Worm (Caenorhabditis elegans): ENCODE data around the gene T19D2.13.
A peak's percentile ranks its signal among the peaks of the same experiment; 100 is the strongest.

T19D2.13 gene

DNA sequence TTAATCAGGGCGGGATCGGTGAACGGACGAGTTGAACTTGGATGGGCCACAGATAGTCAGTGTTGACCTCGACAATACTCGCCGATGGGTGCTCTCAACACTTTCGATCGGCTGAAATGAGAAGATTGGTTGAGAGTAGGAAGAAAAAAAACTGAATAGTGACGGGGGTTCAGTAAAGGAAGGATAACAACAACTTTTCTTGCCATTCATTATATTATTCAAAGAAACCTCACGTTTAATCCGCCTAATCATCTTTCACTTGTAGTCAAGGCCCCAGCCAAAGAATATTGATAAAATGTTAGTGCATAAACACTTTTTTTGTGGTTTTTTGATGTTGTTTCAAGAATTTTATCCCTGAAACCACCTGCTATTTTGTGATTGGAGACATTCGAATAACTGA is at the start of gene T19D2.13:
Gene T19D2.13, minus strand, starts transcription at position 101 of the 400 bp plus-strand sequence.
- TF ChIP-seq W03F9.2 (tag; optimal IDR thresholded peaks at IDR 0.05) = no peak
- no peak for TF ChIP-seq him-1 (tag; optimal IDR thresholded peaks at IDR 0.05)
- TF ChIP-seq dao-5 (tag; optimal IDR thresholded peaks at IDR 0.05) = no peak

DNA sequence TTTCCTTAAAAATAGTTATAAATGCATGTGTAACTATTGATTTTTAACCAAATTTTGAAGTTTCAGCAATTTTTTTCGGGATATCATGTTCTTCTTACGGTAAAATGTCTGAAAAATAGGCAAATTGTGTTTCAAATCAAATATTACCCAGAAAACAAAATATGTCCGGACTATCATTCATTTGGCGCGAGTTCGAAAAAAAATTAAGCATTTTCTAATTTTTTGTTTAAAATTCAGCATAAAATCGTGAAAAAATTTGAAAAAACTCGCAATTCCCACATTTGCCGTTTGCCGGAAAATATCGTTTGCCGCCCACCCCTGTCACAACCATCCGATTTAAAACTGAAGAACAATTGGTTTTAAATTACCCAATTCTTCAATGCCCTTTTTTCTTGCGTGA is 49.5 kb upstream of the T19D2.13 start:
- no peak for TF ChIP-seq dao-5 (tag; optimal IDR thresholded peaks at IDR 0.05)
- no peak for TF ChIP-seq W03F9.2 (tag; optimal IDR thresholded peaks at IDR 0.05)
- no peak for TF ChIP-seq him-1 (tag; optimal IDR thresholded peaks at IDR 0.05)

DNA sequence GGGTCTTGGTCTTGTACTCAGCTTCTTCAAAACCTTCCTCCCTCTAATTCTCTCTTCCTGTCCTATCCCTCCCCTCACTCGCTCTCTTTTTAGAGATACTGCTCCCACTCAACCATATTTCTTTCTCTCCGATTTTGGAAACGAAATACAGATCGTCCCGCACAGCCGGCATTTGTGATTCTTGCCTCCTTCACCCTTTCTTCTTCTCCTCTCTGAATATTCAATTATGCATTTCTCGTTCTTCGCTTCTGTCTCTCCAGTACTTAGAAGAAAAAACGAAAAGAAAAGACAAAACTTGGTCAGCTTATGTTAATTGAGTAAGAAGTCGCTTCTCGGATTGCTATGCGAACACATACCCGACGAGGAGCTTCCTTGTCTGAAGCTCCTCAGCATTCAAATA is 48.8 kb upstream of the T19D2.13 start:
- TF ChIP-seq W03F9.2 (tag; optimal IDR thresholded peaks at IDR 0.05) = no peak
- TF ChIP-seq him-1 (tag; optimal IDR thresholded peaks at IDR 0.05) = no peak
- no peak for TF ChIP-seq dao-5 (tag; optimal IDR thresholded peaks at IDR 0.05)

DNA sequence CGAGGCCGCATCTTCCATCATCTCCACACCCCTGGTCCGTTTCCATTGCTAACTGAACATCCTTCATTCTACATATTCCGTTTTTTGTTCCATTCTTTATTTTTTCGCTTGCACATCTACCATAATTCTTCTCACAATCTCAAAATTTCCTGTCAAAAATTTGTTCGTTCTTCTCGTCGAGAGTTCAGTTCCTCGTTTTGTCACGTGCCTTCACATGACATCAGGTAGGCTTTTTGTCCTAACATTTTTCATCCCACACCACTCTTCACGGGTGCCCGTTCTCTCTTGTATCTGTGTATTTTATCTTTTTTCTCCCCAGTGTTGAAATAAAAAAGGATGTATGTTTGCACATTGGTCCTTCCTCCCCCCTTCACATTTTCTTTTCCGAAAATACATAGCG is 48.3 kb upstream of the T19D2.13 start:
- TF ChIP-seq him-1 (tag; optimal IDR thresholded peaks at IDR 0.05) (no peak), W03F9.2 (tag; optimal IDR thresholded peaks at IDR 0.05) (no peak), dao-5 (tag; optimal IDR thresholded peaks at IDR 0.05) (no peak)

DNA sequence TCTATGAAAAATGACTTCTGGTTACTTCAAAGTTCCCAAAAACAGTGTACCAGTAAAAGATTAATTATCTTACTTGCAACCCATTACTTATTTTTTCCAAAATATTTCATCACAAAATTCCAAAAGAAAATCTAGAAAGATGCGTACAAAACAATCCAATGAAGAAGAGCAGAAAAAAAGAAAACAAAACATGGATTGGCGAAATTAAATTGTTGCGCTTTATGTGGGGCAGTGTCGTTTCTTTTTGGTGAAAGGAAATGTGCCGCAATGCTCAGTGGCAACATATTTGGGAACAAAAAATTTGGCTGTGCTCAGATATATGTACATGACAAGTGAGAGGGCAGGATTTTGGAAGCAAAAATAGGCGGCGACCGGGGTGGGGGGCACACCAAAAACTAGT is 46.4 kb upstream of the T19D2.13 start:
- TF ChIP-seq dao-5 (tag; optimal IDR thresholded peaks at IDR 0.05) (no peak), W03F9.2 (tag; optimal IDR thresholded peaks at IDR 0.05) (no peak), him-1 (tag; optimal IDR thresholded peaks at IDR 0.05) (no peak)

DNA sequence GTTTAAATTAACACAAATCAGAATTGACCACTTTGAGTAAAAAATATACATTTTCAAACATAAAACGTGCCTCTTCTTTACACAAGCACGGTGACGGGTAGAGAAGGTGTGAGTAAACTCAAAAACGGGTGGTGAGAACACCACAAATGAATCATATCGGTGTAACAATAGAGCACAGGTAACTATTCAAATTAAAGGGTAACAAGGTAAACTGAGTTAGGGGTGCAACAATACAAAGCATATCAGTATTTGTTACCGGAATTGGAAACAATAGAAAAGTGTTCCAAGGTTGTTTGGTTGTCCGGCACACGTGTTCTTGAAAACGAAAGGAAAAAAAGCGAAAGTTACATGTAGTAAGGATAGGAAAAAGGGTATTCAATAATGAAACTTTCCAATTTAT is 40.2 kb upstream of the T19D2.13 start:
- TF ChIP-seq W03F9.2 (tag; optimal IDR thresholded peaks at IDR 0.05) (no peak), dao-5 (tag; optimal IDR thresholded peaks at IDR 0.05) (no peak), him-1 (tag; optimal IDR thresholded peaks at IDR 0.05) (no peak)

DNA sequence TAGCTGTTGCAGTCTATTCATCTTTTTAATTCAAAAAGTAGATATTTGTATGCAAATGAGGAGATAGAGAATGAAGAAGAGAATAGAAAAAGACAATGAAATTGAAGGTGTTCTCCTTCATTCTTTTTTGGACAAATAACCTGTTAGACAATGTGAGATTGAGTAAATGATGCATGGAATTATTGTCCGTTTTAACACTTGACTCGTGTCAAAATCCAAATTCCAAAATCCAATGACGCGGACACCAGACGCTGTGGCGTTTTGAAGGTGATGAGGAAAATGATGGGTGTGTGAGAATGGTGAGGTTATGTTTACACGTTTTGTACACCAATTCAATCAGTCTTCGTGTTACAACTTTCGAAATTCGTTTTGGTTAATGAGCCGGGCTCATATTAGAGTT is 37.0 kb upstream of the T19D2.13 start:
- TF ChIP-seq W03F9.2 (tag; optimal IDR thresholded peaks at IDR 0.05) (no peak), dao-5 (tag; optimal IDR thresholded peaks at IDR 0.05) (no peak), him-1 (tag; optimal IDR thresholded peaks at IDR 0.05) (no peak)

DNA sequence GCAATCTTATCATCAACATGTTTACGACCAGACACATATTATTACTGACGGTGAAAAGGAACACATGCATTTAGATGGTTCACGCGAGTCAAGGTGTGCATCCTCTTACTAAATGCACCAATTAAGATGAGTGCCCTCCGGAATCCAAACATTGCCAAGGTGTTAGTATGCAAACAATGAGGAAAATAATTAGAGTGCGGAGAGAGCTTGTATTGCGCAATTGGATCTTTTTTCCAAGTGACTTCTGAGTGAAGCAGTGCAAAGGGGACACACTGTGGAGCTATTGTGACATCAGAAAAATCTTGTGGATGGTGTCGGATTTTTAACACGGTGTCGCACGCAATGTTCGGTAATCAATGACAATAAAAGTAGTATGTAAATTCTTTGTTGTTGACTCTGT is 35.1 kb upstream of the T19D2.13 start:
- no peak for TF ChIP-seq him-1 (tag; optimal IDR thresholded peaks at IDR 0.05)
- TF ChIP-seq dao-5 (tag; optimal IDR thresholded peaks at IDR 0.05) = no peak
- TF ChIP-seq W03F9.2 (tag; optimal IDR thresholded peaks at IDR 0.05) = no peak

DNA sequence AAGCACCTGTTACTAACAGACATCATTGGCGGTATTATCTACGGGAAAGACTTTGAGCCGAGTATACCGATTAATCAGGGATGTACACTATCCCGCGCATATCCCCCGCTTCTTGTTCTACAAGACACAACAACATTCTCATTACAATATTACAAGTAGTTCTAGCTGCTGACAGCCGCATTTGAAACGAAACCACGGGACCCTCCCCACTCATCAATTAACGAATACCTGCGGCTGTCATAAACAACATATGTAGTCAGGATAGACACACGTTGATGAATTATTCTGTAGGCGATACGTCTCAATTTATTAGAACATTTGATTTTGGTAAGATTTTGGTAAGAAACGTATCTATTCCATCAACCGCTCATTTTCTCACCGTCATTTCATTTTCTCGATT is 34.6 kb upstream of the T19D2.13 start:
- TF ChIP-seq him-1 (tag; optimal IDR thresholded peaks at IDR 0.05) = no peak
- no peak for TF ChIP-seq dao-5 (tag; optimal IDR thresholded peaks at IDR 0.05)
- no peak for TF ChIP-seq W03F9.2 (tag; optimal IDR thresholded peaks at IDR 0.05)

DNA sequence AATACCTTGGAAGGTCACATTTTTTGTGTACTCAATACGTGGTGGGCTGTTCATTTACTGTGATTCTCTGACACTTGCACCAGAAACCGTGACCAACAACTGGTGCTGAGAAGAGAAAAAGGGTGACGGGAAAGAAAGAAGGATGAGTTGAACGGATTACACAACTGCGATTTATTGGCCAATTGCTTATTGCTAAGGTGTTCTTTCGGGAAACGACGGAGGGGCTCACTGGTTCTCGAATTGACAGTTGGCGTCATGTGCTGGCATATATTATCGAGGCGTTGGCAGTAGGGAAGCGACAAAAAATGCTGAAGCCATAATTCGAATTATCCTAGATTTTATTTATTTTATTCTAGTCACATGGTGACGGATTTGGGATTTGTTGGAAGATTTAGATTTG is 32.0 kb upstream of the T19D2.13 start:
- no peak for TF ChIP-seq W03F9.2 (tag; optimal IDR thresholded peaks at IDR 0.05)
- TF ChIP-seq dao-5 (tag; optimal IDR thresholded peaks at IDR 0.05) = no peak
- no peak for TF ChIP-seq him-1 (tag; optimal IDR thresholded peaks at IDR 0.05)

DNA sequence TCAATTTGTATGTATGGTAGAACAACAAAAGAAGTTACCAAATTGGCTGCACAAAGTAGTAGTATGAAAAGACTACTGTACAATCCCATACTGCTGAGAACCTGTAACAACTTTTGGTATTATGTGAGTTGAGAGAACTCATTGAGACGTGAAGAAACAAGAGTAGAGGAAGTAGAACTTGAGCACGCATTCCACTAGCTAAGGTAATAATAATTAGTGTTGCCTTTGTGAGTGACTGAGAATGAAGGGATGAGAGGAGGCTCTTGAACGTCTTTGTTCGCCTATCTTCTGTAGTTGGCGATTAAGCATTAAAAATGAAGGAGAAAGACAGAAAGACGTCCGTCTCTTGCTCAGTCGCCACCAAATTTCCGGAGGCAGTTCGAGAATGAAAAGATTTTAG is 31.4 kb upstream of the T19D2.13 start, which contains the start of gene C16B8.4:
Gene C16B8.4, minus strand, starts transcription at position 101 of the 400 bp plus-strand sequence.
- TF ChIP-seq W03F9.2 (tag; optimal IDR thresholded peaks at IDR 0.05) (no peak), him-1 (tag; optimal IDR thresholded peaks at IDR 0.05) (no peak), dao-5 (tag; optimal IDR thresholded peaks at IDR 0.05) (no peak)

DNA sequence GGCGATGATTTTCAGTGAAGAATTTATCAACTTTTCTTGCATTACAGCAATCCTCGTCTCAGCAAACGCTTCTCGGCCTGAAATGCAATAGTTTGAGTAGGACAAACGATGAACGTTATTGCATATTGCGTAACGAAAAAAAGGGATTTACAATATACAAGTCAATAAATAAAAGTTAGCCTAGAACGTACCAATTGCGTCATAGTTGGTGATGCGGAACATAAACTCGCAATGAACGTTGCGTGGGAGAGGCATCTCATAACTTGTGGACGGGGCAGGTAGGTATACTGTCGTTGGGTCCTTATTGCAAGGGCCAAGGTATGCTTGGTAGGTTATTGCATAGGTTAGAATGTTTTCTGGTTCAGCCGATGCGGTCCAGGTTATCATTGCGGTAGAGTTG is 28.6 kb upstream of the T19D2.13 start:
- TF ChIP-seq dao-5 (tag; optimal IDR thresholded peaks at IDR 0.05) (no peak), W03F9.2 (tag; optimal IDR thresholded peaks at IDR 0.05) (no peak), him-1 (tag; optimal IDR thresholded peaks at IDR 0.05) (no peak)

DNA sequence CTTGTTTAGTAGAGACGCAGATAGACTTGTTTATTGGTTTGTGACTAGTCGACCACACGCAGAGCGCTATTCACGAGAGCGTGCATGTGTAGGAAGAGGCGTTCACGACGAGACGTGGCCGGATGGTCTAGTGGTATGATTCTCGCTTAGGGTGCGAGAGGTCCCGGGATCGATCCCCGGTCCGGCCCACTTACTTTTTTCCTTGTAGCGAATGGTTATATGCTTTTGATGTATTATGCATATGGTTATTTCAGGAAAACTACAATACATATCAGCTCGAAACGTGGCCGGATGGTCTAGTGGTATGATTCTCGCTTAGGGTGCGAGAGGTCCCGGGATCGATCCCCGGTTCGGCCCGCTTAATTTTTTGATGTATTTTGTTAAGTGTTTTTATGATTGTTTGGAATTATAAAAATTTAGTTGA is 27.8 kb upstream of the T19D2.13 start:
- TF ChIP-seq W03F9.2 (tag; optimal IDR thresholded peaks at IDR 0.05) = no peak
- peak; percentile 69 for TF ChIP-seq dao-5 (tag; optimal IDR thresholded peaks at IDR 0.05)
- peak; percentile 65 for TF ChIP-seq him-1 (tag; optimal IDR thresholded peaks at IDR 0.05)

DNA sequence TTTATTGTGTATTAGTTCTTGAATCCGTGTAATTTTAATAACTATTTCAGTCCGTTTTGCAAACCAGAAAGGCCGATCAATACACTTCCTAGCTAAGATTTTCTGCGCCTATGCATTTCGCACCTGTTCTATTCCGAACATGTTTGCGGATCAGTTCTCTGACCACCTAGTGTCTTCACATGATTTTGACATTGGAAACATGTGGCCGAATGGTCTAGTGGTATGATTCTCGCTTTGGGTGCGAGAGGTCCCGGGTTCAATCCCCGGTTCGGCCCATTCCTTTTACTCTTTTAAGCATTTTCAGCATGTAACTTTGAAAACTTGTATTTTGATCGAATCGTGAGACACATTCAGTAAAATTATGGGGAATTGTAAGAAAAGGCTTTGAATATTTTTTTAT is 27.2 kb upstream of the T19D2.13 start:
- no peak for TF ChIP-seq him-1 (tag; optimal IDR thresholded peaks at IDR 0.05)
- no peak for TF ChIP-seq dao-5 (tag; optimal IDR thresholded peaks at IDR 0.05)

DNA sequence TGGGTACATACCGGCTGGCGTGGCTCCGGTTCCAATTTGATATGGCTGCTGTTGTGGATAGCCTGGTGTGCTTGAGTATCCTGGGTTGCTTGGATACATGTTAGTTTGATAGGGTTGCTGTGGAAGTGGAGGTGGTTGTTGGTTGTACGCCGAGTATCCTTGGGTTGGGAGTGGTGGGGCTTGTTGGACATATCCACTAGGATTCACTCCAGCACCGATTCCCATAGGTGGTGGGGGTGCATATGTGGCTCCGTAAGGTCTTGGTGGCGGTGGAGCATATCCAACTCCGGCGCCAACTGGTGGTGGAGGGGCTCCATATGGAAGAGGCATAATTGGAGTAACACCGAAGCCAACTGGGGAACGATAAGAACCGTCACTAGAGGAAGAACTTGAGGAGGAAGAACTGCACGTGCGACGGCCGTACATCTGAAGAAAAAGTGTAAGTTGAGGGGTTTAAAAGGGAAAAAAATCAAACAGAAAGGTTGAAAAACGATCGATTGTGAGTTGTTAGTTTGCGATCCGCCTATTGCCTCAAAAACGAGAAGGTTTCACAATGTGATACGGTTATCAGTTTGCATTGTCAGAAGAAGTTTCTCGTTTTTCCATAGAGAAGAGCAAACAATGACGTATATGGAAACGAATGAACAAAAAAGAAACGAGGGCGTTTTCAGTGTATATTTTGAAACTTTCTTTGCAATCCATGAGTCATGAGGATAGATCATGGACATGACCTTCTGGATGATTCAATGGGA is 26.2 kb upstream of the T19D2.13 start, which contains the start of gene C16B8.3:
Gene C16B8.3, minus strand, starts transcription at position 426 of the 752 bp plus-strand sequence.
- TF ChIP-seq him-1 (tag; optimal IDR thresholded peaks at IDR 0.05) (no peak), dao-5 (tag; optimal IDR thresholded peaks at IDR 0.05) (no peak), W03F9.2 (tag; optimal IDR thresholded peaks at IDR 0.05) (peak; percentile 2)
